Fruit fly (Drosophila melanogaster) whole organism, embryonic: Measurements from ENCODE around the gene Sec5.

Experiments
- ATbp ChIP-seq: fragments of 200-800 bp; sonication (Bioruptor generic); optimal IDR thresholded peaks from 2 replicates; lab custom pipeline; 2017; ENCODE audit warnings: missing biosample characterization, mild to moderate bottlenecking, missing genetic modification characterization, missing genetic modification reagents
- Atf6 ChIP-seq: fragments of 200-800 bp; sonication (Bioruptor generic); IDR thresholded peaks from 2 replicates; pipeline ENCODE4 v1.3.6; 2022; ENCODE audit warnings: missing biosample characterization, missing genetic modification characterization
- CG13296 ChIP-seq: fragments of 200-800 bp; sonication (Bioruptor generic); optimal IDR thresholded peaks from 3 replicates; lab custom pipeline; 2018; ENCODE audit warnings: missing biosample characterization, mild to moderate bottlenecking, missing genetic modification characterization
- CG13775 ChIP-seq: fragments of 200-800 bp; sonication (Bioruptor generic); optimal IDR thresholded peaks from 3 replicates; lab custom pipeline; 2017; ENCODE audit warnings: missing biosample characterization, mild to moderate bottlenecking, missing genetic modification characterization
- CG14441 ChIP-seq: fragments of 200-800 bp; sonication (Bioruptor generic); IDR thresholded peaks from 2 replicates; pipeline ENCODE4 v1.3.6; 2022; ENCODE audit warnings: missing biosample characterization, missing genetic modification characterization
- CG14710 ChIP-seq: fragments of 200-800 bp; sonication (Bioruptor generic); optimal IDR thresholded peaks from 3 replicates; lab custom pipeline; 2019; ENCODE audit warnings: missing biosample characterization, mild to moderate bottlenecking, missing genetic modification characterization, moderate library complexity
- CG14965 ChIP-seq: fragments of 200-800 bp; sonication (Bioruptor generic); optimal IDR thresholded peaks from 2 replicates; lab custom pipeline; 2016; ENCODE audit warnings: missing biosample characterization, missing genetic modification characterization, borderline replicate concordance
- CG1647 ChIP-seq: fragments of 200-800 bp; sonication (Bioruptor generic); optimal IDR thresholded peaks from 3 replicates; lab custom pipeline; 2016; ENCODE audit warnings: missing biosample characterization, missing genetic modification characterization
- CG2202 ChIP-seq: fragments of 200-800 bp; sonication (Bioruptor generic); optimal IDR thresholded peaks from 2 replicates; lab custom pipeline; 2018; ENCODE audit warnings: missing biosample characterization, mild to moderate bottlenecking, missing genetic modification characterization
- CG30403 ChIP-seq: fragments of 200-800 bp; sonication (Bioruptor generic); optimal IDR thresholded peaks from 3 replicates; lab custom pipeline; 2016; ENCODE audit warnings: missing biosample characterization, missing genetic modification characterization
- CG31388 ChIP-seq: fragments of 200-800 bp; sonication (Bioruptor generic); optimal IDR thresholded peaks from 2 replicates; lab custom pipeline; 2016; ENCODE audit warnings: missing biosample characterization, missing genetic modification characterization
- CG4617 ChIP-seq: fragments of 200-800 bp; sonication (Bioruptor generic); optimal IDR thresholded peaks from 3 replicates; lab custom pipeline; 2016; ENCODE audit warnings: missing biosample characterization, missing genetic modification characterization, borderline replicate concordance
- CG5245 ChIP-seq: fragments of 200-800 bp; sonication (Bioruptor generic); optimal IDR thresholded peaks from 3 replicates; lab custom pipeline; 2016; ENCODE audit warnings: missing biosample characterization, missing genetic modification characterization
- CG5953 ChIP-seq: fragments of 200-800 bp; sonication (Bioruptor generic); IDR thresholded peaks from 2 replicates; pipeline ENCODE4 v1.3.6; 2022; ENCODE audit warnings: missing biosample characterization, missing genetic modification characterization
- CG6272 ChIP-seq: fragments of 200-800 bp; sonication (Bioruptor generic); IDR thresholded peaks from 2 replicates; pipeline ENCODE4 v1.3.6; 2022; ENCODE audit warnings: missing biosample characterization, missing genetic modification characterization
- CG7556 ChIP-seq: fragments of 200-800 bp; sonication (Bioruptor generic); optimal IDR thresholded peaks from 2 replicates; lab custom pipeline; 2017; ENCODE audit warnings: missing biosample characterization, mild to moderate bottlenecking, missing genetic modification characterization
- CG9876 ChIP-seq: fragments of 200-800 bp; sonication (Bioruptor generic); optimal IDR thresholded peaks from 2 replicates; lab custom pipeline; 2016; ENCODE audit warnings: missing biosample characterization, missing genetic modification characterization
- CTCF ChIP-seq: fragments of 200-800 bp; sonication (Bioruptor generic); optimal IDR thresholded peaks from 2 replicates; lab custom pipeline; 2017; ENCODE audit warnings: missing biosample characterization, mild to moderate bottlenecking, missing genetic modification characterization, moderate library complexity
- Dad ChIP-seq: fragments of 200-800 bp; sonication (Bioruptor generic); optimal IDR thresholded peaks from 3 replicates; lab custom pipeline; 2016; ENCODE audit warnings: missing biosample characterization, missing genetic modification characterization
- Dfd ChIP-seq, 2 experiments: fragments of >200 bp; optimal IDR thresholded peaks; 2 replicates each; lab custom pipeline; 2017; ENCODE audit warnings: missing biosample characterization in 2 of 2, missing genetic modification characterization in 2 of 2
- Dll ChIP-seq: fragments of 200-800 bp; sonication (Bioruptor generic); IDR thresholded peaks from 4 replicates; pipeline ENCODE4 v1.3.6; 2022; ENCODE audit warnings: missing biosample characterization, missing genetic modification characterization; ENCODE audit not compliant: partially characterized antibody
- Dref ChIP-seq: fragments of 200-800 bp; sonication (Bioruptor generic); IDR thresholded peaks from 2 replicates; pipeline ENCODE4 v1.3.6; 2022; ENCODE audit warnings: missing biosample characterization, missing genetic modification characterization
- E2f1 ChIP-seq: fragments of 200-800 bp; sonication (Bioruptor generic); IDR thresholded peaks from 2 replicates; pipeline ENCODE4 v1.3.6; 2022; ENCODE audit warnings: missing biosample characterization, missing genetic modification characterization
- Hr39 ChIP-seq: fragments of >200 bp; optimal IDR thresholded peaks from 2 replicates; lab custom pipeline; 2017
- Med ChIP-seq: fragments of 200-800 bp; sonication (Bioruptor generic); peaks from one replicate; lab custom pipeline; 2016; ENCODE audit warnings: missing biosample characterization, missing genetic modification characterization, mild to moderate bottlenecking, inconsistent platforms, moderate library complexity
- NC2α ChIP-seq: fragments of 200-800 bp; sonication (Bioruptor generic); optimal IDR thresholded peaks from 2 replicates; lab custom pipeline; 2016; ENCODE audit warnings: missing biosample characterization, missing genetic modification characterization
- NC2β ChIP-seq: fragments of 200-800 bp; sonication (Bioruptor generic); optimal IDR thresholded peaks from 2 replicates; lab custom pipeline; 2016; ENCODE audit warnings: missing biosample characterization, missing genetic modification characterization
- Pdp1 ChIP-seq, 2 experiments: fragments of 200-800 bp; sonication (Bioruptor generic); optimal IDR thresholded peaks; 3 replicates each; lab custom pipeline; 2016; ENCODE audit warnings: missing biosample characterization in 2 of 2, missing genetic modification characterization in 2 of 2, mild to moderate bottlenecking in 1 of 2, moderate library complexity in 1 of 2
- Poxn ChIP-seq: fragments of 200-800 bp; sonication (Bioruptor generic); IDR thresholded peaks from 2 replicates; pipeline ENCODE4 v1.3.6; 2022; ENCODE audit warnings: missing biosample characterization, missing genetic modification characterization
- Side ChIP-seq: fragments of 200-800 bp; sonication (Bioruptor generic); optimal IDR thresholded peaks from 2 replicates; lab custom pipeline; 2016; ENCODE audit warnings: missing biosample characterization, missing genetic modification characterization
- Sry-β ChIP-seq: fragments of 200-800 bp; sonication (Bioruptor generic); optimal IDR thresholded peaks from 2 replicates; lab custom pipeline; 2018; ENCODE audit warnings: missing biosample characterization, mild to moderate bottlenecking, missing genetic modification characterization, moderate library complexity
- Vsx1 ChIP-seq: fragments of 200-800 bp; sonication (Bioruptor generic); optimal IDR thresholded peaks from 2 replicates; lab custom pipeline; 2017; ENCODE audit warnings: missing biosample characterization, mild to moderate bottlenecking, missing genetic modification characterization, missing genetic modification reagents
- ac ChIP-seq: fragments of 200-800 bp; sonication (Bioruptor generic); optimal IDR thresholded peaks from 3 replicates; lab custom pipeline; 2017; ENCODE audit warnings: missing biosample characterization, mild to moderate bottlenecking, missing genetic modification characterization
- cas ChIP-seq: fragments of 200-800 bp; sonication (Bioruptor generic); IDR thresholded peaks from 2 replicates; pipeline ENCODE4 v1.3.6; 2022; ENCODE audit warnings: missing biosample characterization, missing genetic modification characterization
- crp ChIP-seq, 2 experiments: fragments of 200-800 bp; sonication (Bioruptor generic); optimal IDR thresholded peaks; 2 replicates in 1 of 2; 3 replicates in 1 of 2; lab custom pipeline; 2017; ENCODE audit warnings: missing biosample characterization in 2 of 2, missing genetic modification characterization in 2 of 2, mild to moderate bottlenecking in 1 of 2, moderate library complexity in 1 of 2
- esg ChIP-seq: fragments of 200-800 bp; sonication (Bioruptor generic); conservative IDR thresholded peaks from 2 replicates; pipeline ENCODE4 v1.3.6; 2022; ENCODE audit warnings: missing biosample characterization, missing genetic modification characterization
- exex ChIP-seq: fragments of 200-800 bp; sonication (Bioruptor generic); optimal IDR thresholded peaks from 4 replicates; lab custom pipeline; 2018; ENCODE audit warnings: missing biosample characterization, mild to moderate bottlenecking, missing genetic modification characterization, moderate library complexity
- gsb ChIP-seq: fragments of 200-800 bp; sonication (Bioruptor generic); IDR thresholded peaks from 2 replicates; pipeline ENCODE4 v1.3.6; 2022; ENCODE audit warnings: missing biosample characterization, missing genetic modification characterization
- jumu ChIP-seq: fragments of 200-800 bp; sonication (Bioruptor generic); optimal IDR thresholded peaks from 3 replicates; lab custom pipeline; 2016; ENCODE audit warnings: missing biosample characterization, missing genetic modification characterization
- klu ChIP-seq: fragments of 200-800 bp; sonication (Bioruptor generic); IDR thresholded peaks from 2 replicates; pipeline ENCODE4 v1.3.6; 2022; ENCODE audit warnings: missing biosample characterization, missing genetic modification characterization
- oc ChIP-seq: fragments of 200-800 bp; sonication (Bioruptor generic); optimal IDR thresholded peaks from 2 replicates; lab custom pipeline; 2018; ENCODE audit warnings: missing biosample characterization, mild to moderate bottlenecking, missing genetic modification characterization, moderate library complexity
- peb ChIP-seq: fragments of 200-800 bp; sonication (Bioruptor generic); IDR thresholded peaks from 2 replicates; pipeline ENCODE4 v1.3.6; 2022; ENCODE audit warnings: missing biosample characterization, missing genetic modification characterization
- pnt ChIP-seq: fragments of 200-800 bp; sonication (Bioruptor generic); optimal IDR thresholded peaks from 3 replicates; lab custom pipeline; 2016; ENCODE audit warnings: missing biosample characterization, missing genetic modification characterization
- pzg ChIP-seq: fragments of 200-800 bp; sonication (Bioruptor generic); optimal IDR thresholded peaks from 3 replicates; lab custom pipeline; 2018; ENCODE audit warnings: missing biosample characterization, mild to moderate bottlenecking, missing genetic modification characterization, moderate library complexity
- row ChIP-seq: fragments of 200-800 bp; sonication (Bioruptor generic); IDR thresholded peaks from 3 replicates; pipeline ENCODE4 v1.3.6; 2022; ENCODE audit warnings: missing biosample characterization, missing genetic modification characterization
- sc ChIP-seq, 3 experiments: fragments of >200 bp in 2 of 3; fragments of 200-800 bp in 1 of 3; sonication (Bioruptor generic) in 1 of 3; optimal IDR thresholded peaks; 2 replicates in 2 of 3; 3 replicates in 1 of 3; lab custom pipeline; 2017; ENCODE audit warnings: mild to moderate bottlenecking in 1 of 3, missing biosample characterization in 1 of 3, missing genetic modification characterization in 1 of 3, missing genetic modification reagents in 1 of 3
- sens ChIP-seq: fragments of 200-800 bp; sonication (Bioruptor generic); peaks from one replicate; lab custom pipeline; 2016; ENCODE audit warnings: missing biosample characterization, missing genetic modification characterization
- tgo ChIP-seq: fragments of 200-800 bp; sonication (Bioruptor generic); IDR thresholded peaks from 3 replicates; pipeline ENCODE4 v1.3.6; 2022; ENCODE audit warnings: missing biosample characterization, missing genetic modification characterization
- tna ChIP-seq: fragments of 200-800 bp; sonication (Bioruptor generic); IDR thresholded peaks from 2 replicates; pipeline ENCODE4 v1.3.6; 2022; ENCODE audit warnings: missing biosample characterization, missing genetic modification characterization; ENCODE audit not compliant: partially characterized antibody
- vfl ChIP-seq: fragments of 200-800 bp; sonication (Bioruptor generic); optimal IDR thresholded peaks from 2 replicates; lab custom pipeline; 2016; ENCODE audit warnings: missing biosample characterization, missing genetic modification characterization
- zfh1 ChIP-seq: fragments of 200-800 bp; sonication (Bioruptor generic); IDR thresholded peaks from 3 replicates; pipeline ENCODE4 v1.3.6; 2022; ENCODE audit warnings: missing biosample characterization, missing genetic modification characterization

The Sec5 gene

DNA sequence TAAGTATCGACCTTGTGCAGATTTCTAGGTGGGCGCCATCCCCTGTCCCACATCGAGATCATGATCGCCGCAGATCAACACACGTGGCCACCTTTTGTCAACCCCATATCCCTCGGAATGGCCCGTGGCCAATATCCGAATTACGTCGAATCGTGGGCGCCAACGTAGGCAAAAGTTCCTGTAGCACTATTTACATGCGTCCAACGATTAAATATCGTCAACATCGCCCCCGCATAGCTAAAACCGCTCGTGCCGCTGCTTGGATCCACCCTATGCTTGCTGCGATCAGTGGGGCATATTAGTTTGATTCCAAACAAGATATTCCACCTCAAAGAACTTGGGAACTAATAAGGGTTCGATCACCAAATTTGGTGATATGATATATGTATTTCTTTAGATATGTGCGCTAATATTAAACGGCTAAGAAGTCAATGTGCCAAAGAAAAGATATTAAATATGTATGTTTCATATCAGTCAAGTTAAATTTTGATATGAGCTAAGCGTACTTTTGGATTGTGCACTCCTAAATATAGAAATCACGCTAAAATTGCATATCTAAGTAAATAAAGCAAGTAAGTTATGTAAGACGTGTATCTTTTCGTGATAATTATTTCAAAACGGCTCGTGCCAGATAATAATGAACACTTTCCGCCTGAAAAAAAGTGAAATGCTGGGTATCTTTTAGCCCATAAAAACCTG is 20.1 kb downstream of the Sec5 start (continued):
- no peak for TF ChIP-seq crp (GFP tag; optimal IDR thresholded peaks at IDR 0.05; lab: Kevin White, UChicago)
- no peak for TF ChIP-seq jumu
- TF ChIP-seq tna (GFP tag; lab: Robert Waterston, UW), result no peak
- TF ChIP-seq oc (tag; lab: Kevin White, UChicago), result no peak
- TF ChIP-seq ac, result no peak
- TF ChIP-seq Med, result peak; percentile 72
- TF ChIP-seq klu (GFP tag; lab: Robert Waterston, UW), result no peak
- TF ChIP-seq CG5245 (GFP tag; lab: Kevin White, UChicago), result no peak
- TF ChIP-seq CG14441 (GFP tag; lab: Robert Waterston, UW), result no peak
- TF ChIP-seq CG5953, result no peak
- no peak for TF ChIP-seq Vsx1 (GFP tag; lab: Kevin White, UChicago)
- no peak for TF ChIP-seq CG2202 (tag; lab: Kevin White, UChicago)
- no peak for TF ChIP-seq Dref (GFP tag; lab: Robert Waterston, UW)
- TF ChIP-seq NC2α, result peak; percentile 7
- TF ChIP-seq Side, result no peak
- TF ChIP-seq CG14965 (GFP tag; lab: Kevin White, UChicago), result no peak
- TF ChIP-seq esg, result 0 out of 2 replicates have a peak, but pooled peaks have one; percentile 6
- no peak for TF ChIP-seq Dad
- no peak for TF ChIP-seq CG9876 (GFP tag; lab: Kevin White, UChicago)
- no peak for TF ChIP-seq tgo
- TF ChIP-seq CG13296 (GFP tag; lab: Kevin White, UChicago), result no peak
- no peak for TF ChIP-seq CG4617
- peak; percentile 87 for TF ChIP-seq sens (GFP tag; lab: Kevin White, UChicago)
- no peak for TF ChIP-seq NC2β (GFP tag; lab: Kevin White, UChicago)
- no peak for TF ChIP-seq cas (GFP tag; lab: Robert Waterston, UW)
- TF ChIP-seq exex, result no peak
- no peak for TF ChIP-seq Hr39
- peak; percentile 60 for TF ChIP-seq CG7556 (GFP tag; lab: Kevin White, UChicago)
- TF ChIP-seq vfl (GFP tag; lab: Kevin White, UChicago), result no peak
- no peak for TF ChIP-seq CG6272 (GFP tag; lab: Robert Waterston, UW)
- TF ChIP-seq CG31388 (GFP tag; lab: Kevin White, UChicago), result no peak
- TF ChIP-seq Atf6, result no peak
- no peak for TF ChIP-seq Sry-β (GFP tag; lab: Kevin White, UChicago)
- no peak for TF ChIP-seq pzg (GFP tag; lab: Kevin White, UChicago)
- TF ChIP-seq pnt (GFP tag; lab: Kevin White, UChicago), result peak; percentile 5
- no peak for TF ChIP-seq peb
- TF ChIP-seq CG14710 (tag; lab: Kevin White, UChicago), result no peak
- TF ChIP-seq zfh1 (GFP tag; lab: Robert Waterston, UW), result no peak
- TF ChIP-seq sc (optimal IDR thresholded peaks at IDR 0.05; lab: Kevin White, UChicago), result no peak
- no peak for TF ChIP-seq sc (GFP tag; optimal IDR thresholded peaks at IDR 0.05; lab: Kevin White, UChicago)
- no peak for TF ChIP-seq CTCF (GFP tag; lab: Kevin White, UChicago)
- TF ChIP-seq ATbp (GFP tag; lab: Kevin White, UChicago), result no peak
- no peak for TF ChIP-seq Poxn (GFP tag; lab: Robert Waterston, UW)
- TF ChIP-seq Dfd (GFP tag; optimal IDR thresholded peaks at IDR 0.05; lab: Kevin White, UChicago), result no peak
- TF ChIP-seq row (GFP tag; lab: Robert Waterston, UW), result peak; percentile 76
- peak; percentile 58 for TF ChIP-seq CG13775 (GFP tag; lab: Kevin White, UChicago)
- no peak for TF ChIP-seq E2f1
- peak; percentile 43 to 47 for TF ChIP-seq Pdp1 (GFP tag; optimal IDR thresholded peaks at IDR 0.05; lab: Kevin White, UChicago)
- TF ChIP-seq Dll, result no peak
- TF ChIP-seq CG1647 (GFP tag; lab: Kevin White, UChicago), result no peak
- peak; percentile 75 for TF ChIP-seq CG30403 (GFP tag; lab: Kevin White, UChicago)
- no peak for TF ChIP-seq gsb
